Worm (Caenorhabditis elegans): ENCODE results near the gene nemt-1.

nemt-1 gene

DNA sequence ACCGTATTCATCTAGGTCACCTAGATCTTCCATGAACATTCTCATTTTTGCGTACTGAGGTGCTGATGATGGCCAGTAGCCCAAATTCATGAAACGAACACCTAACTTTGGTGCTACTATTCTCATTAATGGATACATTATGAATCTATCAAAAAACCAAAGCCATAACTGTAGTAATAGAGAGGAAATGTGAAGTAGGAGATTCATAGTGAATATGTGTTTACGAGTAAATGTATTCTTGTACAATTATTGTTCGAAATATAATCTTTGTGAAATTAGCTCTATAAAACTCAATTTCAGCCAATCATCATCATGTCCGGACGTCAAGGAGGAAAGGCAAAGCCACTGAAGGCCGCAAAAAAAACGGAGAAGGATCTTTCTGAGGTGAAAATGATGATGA lies at the start of gene nemt-1, which contains the start of gene F49C12.11:
Gene nemt-1, minus strand, starts transcription at position 360 of the 400 bp plus-strand sequence.
Gene F49C12.11, plus strand, starts transcription at position 301 of the 400 bp plus-strand sequence.
- TF ChIP-seq pax-3 (tag; optimal IDR thresholded peaks at IDR 0.05) (no peak), nhr-76 (tag; optimal IDR thresholded peaks at IDR 0.05) (no peak), fkh-8 (tag; optimal IDR thresholded peaks at IDR 0.05) (no peak), aly-2 (tag; optimal IDR thresholded peaks at IDR 0.05) (no peak), tlp-1 (tag; optimal IDR thresholded peaks at IDR 0.05) (no peak), nhr-11 (tag; optimal IDR thresholded peaks at IDR 0.05) (no peak)

DNA sequence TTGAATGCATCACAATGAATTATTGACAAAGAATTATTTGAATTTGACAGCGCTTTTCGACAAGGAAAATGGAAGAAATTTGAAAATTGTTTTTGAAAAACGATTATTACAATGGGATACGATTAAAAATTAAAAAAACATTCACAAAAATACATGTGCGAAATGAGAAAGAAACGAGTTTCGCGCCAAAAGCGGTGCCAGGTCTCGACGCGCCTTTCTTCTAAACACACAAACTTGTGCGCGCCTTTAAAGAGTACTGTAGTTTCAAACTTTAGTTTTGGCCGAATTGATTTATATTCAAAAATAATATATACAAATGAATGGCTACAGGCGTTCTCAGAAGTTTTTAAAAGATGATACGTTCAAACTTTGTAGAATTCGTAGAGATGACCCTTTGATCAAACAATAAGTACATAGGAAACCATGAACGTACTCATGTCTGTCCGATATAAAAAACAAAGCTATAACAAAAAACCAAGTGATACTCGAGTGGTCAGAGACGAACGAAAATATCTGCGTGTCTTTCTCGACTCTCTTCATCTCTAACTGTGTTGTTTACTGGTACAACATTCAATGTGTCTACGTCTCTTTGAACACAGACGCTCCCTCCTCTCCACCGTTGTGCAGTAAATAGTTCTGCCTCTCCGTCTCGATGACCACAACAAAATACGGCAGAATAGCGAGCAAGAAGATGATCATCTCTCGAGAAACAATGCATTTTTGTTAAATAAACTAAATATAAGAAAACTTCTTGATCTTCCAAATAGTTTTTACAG lies 48.8 kb upstream of the nemt-1 start:
- TF ChIP-seq F16B12.6 (tag; optimal IDR thresholded peaks at IDR 0.05) (no peak), mab-9 (GFP tag; IDR thresholded peaks at IDR 0.05) (no peak), lin-13 (GFP tag; optimal IDR thresholded peaks at IDR 0.05) (no peak), ceh-63 (GFP tag; optimal IDR thresholded peaks at IDR 0.05) (no peak), dsc-1 (tag; optimal IDR thresholded peaks at IDR 0.05) (no peak), nhr-85 (tag) (peak; percentile 62), sox-4 (tag; optimal IDR thresholded peaks at IDR 0.05) (no peak), ztf-11 (tag; optimal IDR thresholded peaks at IDR 0.05) (no peak), fkh-10 (GFP tag; optimal IDR thresholded peaks at IDR 0.05) (no peak), lin-14 (GFP tag; optimal IDR thresholded peaks at IDR 0.05) (peak; percentile 59), unc-62 (GFP tag; optimal IDR thresholded peaks at IDR 0.05) (no peak), zip-4 (GFP tag; optimal IDR thresholded peaks at IDR 0.05) (no peak), zag-1 (tag; optimal IDR thresholded peaks at IDR 0.05) (no peak), aha-1 (tag; optimal IDR thresholded peaks at IDR 0.05) (no peak), hpl-2 (GFP tag; optimal IDR thresholded peaks at IDR 0.05) (no peak), lir-3 (tag; optimal IDR thresholded peaks at IDR 0.05; ENCODE audit: poor library complexity) (no peak), ceh-82 (tag; optimal IDR thresholded peaks at IDR 0.05) (no peak), egl-13 (tag; optimal IDR thresholded peaks at IDR 0.05) (no peak), ztf-4 (tag; optimal IDR thresholded peaks at IDR 0.05) (no peak), elt-3 (tag; optimal IDR thresholded peaks at IDR 0.05) (no peak), mdl-1 (tag; optimal IDR thresholded peaks at IDR 0.05) (no peak), ceh-8 (GFP tag; optimal IDR thresholded peaks at IDR 0.05) (no peak), nhr-12 (tag; optimal IDR thresholded peaks at IDR 0.05) (no peak), grh-1 (GFP tag; IDR thresholded peaks at IDR 0.05) (no peak), rnt-1 (tag; optimal IDR thresholded peaks at IDR 0.05) (peak; percentile 36), Y116A8C.19 (tag; optimal IDR thresholded peaks at IDR 0.05; ENCODE audit: borderline replicate concordance) (no peak), nhr-71 (tag; optimal IDR thresholded peaks at IDR 0.05) (peak; percentile 9), pax-3 (tag; optimal IDR thresholded peaks at IDR 0.05) (no peak), skn-1 (tag; optimal IDR thresholded peaks at IDR 0.05) (no peak), irx-1 (tag; optimal IDR thresholded peaks at IDR 0.05) (no peak), hlh-4 (tag; optimal IDR thresholded peaks at IDR 0.05) (no peak), elt-2 (tag; optimal IDR thresholded peaks at IDR 0.05) (no peak), mep-1 (tag; optimal IDR thresholded peaks at IDR 0.05) (peak; percentile 16), fkh-4 (tag; optimal IDR thresholded peaks at IDR 0.05; ENCODE audit: borderline replicate concordance) (no peak), pqm-1 (tag; optimal IDR thresholded peaks at IDR 0.05) (no peak), efl-3 (GFP tag; optimal IDR thresholded peaks at IDR 0.05) (no peak), vab-15 (tag; optimal IDR thresholded peaks at IDR 0.05) (no peak), xbp-1 (tag; optimal IDR thresholded peaks at IDR 0.05) (no peak), nhr-20 (tag; optimal IDR thresholded peaks at IDR 0.05) (no peak), snpc-4 (tag; optimal IDR thresholded peaks at IDR 0.05) (no peak), unc-30 (tag; optimal IDR thresholded peaks at IDR 0.05) (no peak), tbx-2 (tag; optimal IDR thresholded peaks at IDR 0.05) (no peak), nhr-19 (GFP tag; conservative IDR thresholded peaks at IDR 0.05) (no peak), lin-39 (tag; optimal IDR thresholded peaks at IDR 0.05) (no peak), isw-1 (GFP tag; IDR thresholded peaks at IDR 0.05) (no peak)
